Worm (Caenorhabditis elegans) whole organism, L4 larva: ENCODE data around the gene ttr-3.

Experiments
- D1046.2 ChIP-seq: fragments of 200-800 bp; sonication (Bioruptor generic); IDR thresholded peaks from 2 replicates; pipeline ENCODE4 v1.3.6; 2022; ENCODE audit warnings: missing genetic modification characterization, missing compliant biosample characterization
- F10B5.3 ChIP-seq: sonication (generic microtip); optimal IDR thresholded peaks from 2 replicates; lab custom pipeline; 2016; ENCODE audit warnings: mild to moderate bottlenecking, missing genetic modification characterization, missing compliant biosample characterization
- Y48G9A.11 ChIP-seq: fragments of 200-800 bp; sonication (Bioruptor generic); IDR thresholded peaks from 2 replicates; pipeline ENCODE4 v1.3.6; 2022; ENCODE audit warnings: missing genetic modification reagents, missing genetic modification characterization, missing compliant biosample characterization
- aha-1 ChIP-seq: fragments of 150-350 bp; peaks from one replicate; lab custom pipeline; 2014; ENCODE audit warnings: missing biosample characterization, missing genetic modification characterization
- arid-1 ChIP-seq: fragments of 200-800 bp; sonication (Bioruptor generic); conservative IDR thresholded peaks from 2 replicates; pipeline ENCODE4 v1.3.6; 2022; ENCODE audit warnings: missing genetic modification reagents, missing genetic modification characterization, missing compliant biosample characterization
- ceh-20 ChIP-seq: fragments of 200-800 bp; sonication (Bioruptor generic); IDR thresholded peaks from 2 replicates; pipeline ENCODE4 v1.3.6; 2022; ENCODE audit warnings: missing genetic modification reagents, missing genetic modification characterization, missing compliant biosample characterization
- ceh-62 ChIP-seq: sonication (generic microtip); optimal IDR thresholded peaks from 2 replicates; lab custom pipeline; 2017; ENCODE audit warnings: missing biosample characterization, missing genetic modification characterization
- daf-19 ChIP-seq: fragments of 200-800 bp; sonication (Bioruptor generic); conservative IDR thresholded peaks from 2 replicates; pipeline ENCODE4 v1.3.6; 2022; ENCODE audit warnings: missing genetic modification characterization, missing compliant biosample characterization
- dve-1 ChIP-seq: sonication (generic microtip); optimal IDR thresholded peaks from 2 replicates; lab custom pipeline; 2017; ENCODE audit warnings: antibody characterized with exemption, mild to moderate bottlenecking, missing genetic modification characterization, missing compliant biosample characterization; ENCODE audit not compliant: insufficient read depth
- egl-43 ChIP-seq: fragments of 200-800 bp; sonication (Bioruptor generic); IDR thresholded peaks from 2 replicates; pipeline ENCODE4 v1.3.6; 2022; ENCODE audit warnings: missing genetic modification reagents, missing genetic modification characterization, missing compliant biosample characterization
- fkh-10 ChIP-seq: fragments of 150-350 bp; optimal IDR thresholded peaks from 2 replicates; lab custom pipeline; 2014; ENCODE audit warnings: missing biosample characterization, missing genetic modification reagents, missing genetic modification characterization
- hlh-30 ChIP-seq: sonication (generic microtip); optimal IDR thresholded peaks from 2 replicates; lab custom pipeline; 2017; ENCODE audit warnings: antibody characterized with exemption, mild to moderate bottlenecking, missing genetic modification characterization, missing compliant biosample characterization; ENCODE audit not compliant: insufficient read depth
- jun-1 ChIP-seq: fragments of 150-350 bp; optimal IDR thresholded peaks from 2 replicates; lab custom pipeline; 2014; ENCODE audit warnings: missing biosample characterization, missing genetic modification reagents, missing genetic modification characterization
- lsy-2 ChIP-seq, 2 experiments: fragments of 150-350 bp in 1 of 2; sonication (generic microtip) in 1 of 2; optimal IDR thresholded peaks; 2 replicates each; lab custom pipeline; 2014 to 2017; ENCODE audit warnings: missing biosample characterization in 2 of 2, missing genetic modification characterization in 2 of 2
- madf-9 ChIP-seq: fragments of 200-800 bp; sonication (Bioruptor generic); conservative IDR thresholded peaks from 2 replicates; pipeline ENCODE4 v1.3.6; 2022; ENCODE audit warnings: missing genetic modification reagents, missing genetic modification characterization, missing compliant biosample characterization
- mxl-2 ChIP-seq: fragments of 200-800 bp; sonication (Bioruptor generic); conservative IDR thresholded peaks from 2 replicates; pipeline ENCODE4 v1.3.6; 2022; ENCODE audit warnings: missing genetic modification reagents, missing genetic modification characterization, missing compliant biosample characterization
- mxl-3 ChIP-seq: fragments of 200-800 bp; sonication (Bioruptor generic); optimal IDR thresholded peaks from 2 replicates; lab custom pipeline; 2018; ENCODE audit warnings: mild to moderate bottlenecking, missing genetic modification characterization, missing compliant biosample characterization
- nhr-11 ChIP-seq: fragments of 150-350 bp; optimal IDR thresholded peaks from 2 replicates; lab custom pipeline; 2014; ENCODE audit warnings: missing biosample characterization, missing genetic modification characterization
- nhr-41 ChIP-seq: fragments of 200-800 bp; sonication (Bioruptor generic); IDR thresholded peaks from 2 replicates; pipeline ENCODE4 v1.3.6; 2022; ENCODE audit warnings: missing genetic modification reagents, missing genetic modification characterization, missing compliant biosample characterization
- nhr-6 ChIP-seq: fragments of 150-350 bp; optimal IDR thresholded peaks from 2 replicates; lab custom pipeline; 2014; ENCODE audit warnings: missing biosample characterization, missing genetic modification characterization
- nhr-77 ChIP-seq: fragments of 150-350 bp; optimal IDR thresholded peaks from 2 replicates; lab custom pipeline; 2014; ENCODE audit warnings: missing biosample characterization, missing genetic modification characterization
- snpc-4 ChIP-seq: fragments of 150-350 bp; optimal IDR thresholded peaks from 2 replicates; lab custom pipeline; 2014; ENCODE audit warnings: missing biosample characterization, missing genetic modification characterization
- spr-3 ChIP-seq: fragments of 200-800 bp; sonication (Bioruptor generic); optimal IDR thresholded peaks from 2 replicates; lab custom pipeline; 2018; ENCODE audit warnings: mild to moderate bottlenecking, missing genetic modification characterization, missing compliant biosample characterization
- unc-62 ChIP-seq, 3 experiments: fragments of 150-350 bp in 1 of 3; sonication (generic microtip); optimal IDR thresholded peaks in 2 of 3; peaks in 1 of 3; 1 replicate in 1 of 3; 2 replicates in 2 of 3; lab custom pipeline; 2014 to 2017; ENCODE audit warnings: missing biosample characterization in 3 of 3, missing genetic modification characterization in 3 of 3, missing genetic modification reagents in 3 of 3, missing genotype in 1 of 3
- vab-7 ChIP-seq: fragments of 200-800 bp; sonication (Bioruptor generic); IDR thresholded peaks from 2 replicates; pipeline ENCODE4 v1.3.6; 2022; ENCODE audit warnings: missing genetic modification reagents, missing genetic modification characterization, missing compliant biosample characterization
- zfp-2 ChIP-seq: sonication (generic microtip); optimal IDR thresholded peaks from 2 replicates; lab custom pipeline; 2016; ENCODE audit warnings: mild to moderate bottlenecking, missing genetic modification characterization, missing compliant biosample characterization

Gene ttr-3

DNA sequence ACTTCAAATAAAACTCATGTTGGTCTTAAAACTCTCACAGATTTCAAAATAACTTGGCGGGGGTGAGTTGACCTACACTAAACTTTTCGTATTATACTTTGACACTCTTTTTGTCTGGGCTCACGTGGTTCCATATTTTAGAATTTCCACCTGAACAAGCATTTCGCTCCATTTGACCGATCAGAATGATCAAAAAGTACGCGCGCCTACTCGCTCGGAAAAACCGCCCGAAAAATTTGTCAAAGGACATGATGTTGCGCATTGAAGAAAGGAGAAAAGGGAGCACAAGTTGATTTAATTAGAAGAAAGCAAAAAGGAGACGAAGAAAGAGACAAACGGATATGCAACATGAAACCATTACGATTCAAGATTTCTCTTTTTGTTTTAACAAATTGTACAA, 40.2 kb downstream of the ttr-3 start:
- TF ChIP-seq lsy-2 (tag; optimal IDR thresholded peaks at IDR 0.05; lab: Kevin White, UChicago) (no peak), unc-62 (GFP tag; optimal IDR thresholded peaks at IDR 0.05 in 1 of 2; lab: Kevin White, UChicago) (peak in 1 of 2 experiments; percentile 31), unc-62 (tag; optimal IDR thresholded peaks at IDR 0.05; lab: Kevin White, UChicago) (no peak), vab-7 (no peak), nhr-6 (tag; lab: Kevin White, UChicago) (no peak), snpc-4 (no peak), zfp-2 (tag; lab: Kevin White, UChicago) (no peak), spr-3 (GFP tag; lab: Kevin White, UChicago) (no peak), F10B5.3 (no peak), aha-1 (peak; percentile 94)

DNA sequence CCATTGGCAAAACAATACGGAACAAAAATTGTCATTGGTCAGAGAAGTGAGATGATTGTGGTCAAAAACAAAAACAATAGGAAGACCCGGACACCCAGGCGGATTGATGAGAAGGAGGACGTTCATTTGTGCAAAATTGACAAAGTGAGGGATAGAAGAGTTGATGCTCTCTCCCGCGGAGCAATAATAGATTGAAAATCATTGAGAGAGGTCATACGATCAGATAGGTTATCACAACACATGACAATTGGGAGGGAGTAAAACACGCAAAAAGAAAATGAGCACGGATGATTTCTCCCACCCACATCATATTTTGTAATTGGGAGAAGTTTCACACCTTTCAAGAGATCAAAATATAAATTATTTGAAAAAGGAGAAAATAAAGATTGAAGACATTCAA, 40.9 kb downstream of the ttr-3 start:
- TF ChIP-seq ceh-62 (tag; lab: Kevin White, UChicago) (no peak), nhr-11 (peak; percentile 6)

DNA sequence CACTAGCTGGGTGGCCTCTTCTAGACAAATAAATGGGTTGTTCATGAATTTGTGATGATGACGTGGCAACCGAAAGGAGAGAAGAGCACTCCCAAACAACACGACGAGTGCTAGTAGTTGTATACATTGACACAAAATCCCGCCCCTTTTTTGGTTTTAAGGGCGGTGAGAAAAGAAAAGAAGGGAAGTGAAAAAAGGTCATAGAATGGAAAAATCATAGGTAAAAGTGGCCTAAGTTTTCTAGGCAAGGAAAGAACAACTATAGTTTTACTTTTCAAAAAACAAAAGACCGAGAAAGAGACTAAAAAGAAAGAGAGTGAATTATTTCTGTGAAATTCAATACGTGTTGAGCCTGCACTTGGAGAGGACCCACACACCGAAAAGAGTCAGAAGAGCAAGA, 47.7 kb downstream of the ttr-3 start, which contains the start of gene ZK757.2:
Gene ZK757.2 (minus strand): TSS at position 101 of the 400 bp plus-strand sequence.
- TF ChIP-seq madf-9 (GFP tag; lab: Robert Waterston, UW) (no peak), egl-43 (GFP tag; lab: Robert Waterston, UW) (no peak), daf-19 (GFP tag; lab: Robert Waterston, UW) (no peak), Y48G9A.11 (no peak), fkh-10 (GFP tag; lab: Kevin White, UChicago) (no peak), D1046.2 (GFP tag; lab: Robert Waterston, UW) (no peak), vab-7 (no peak), ceh-20 (GFP tag; lab: Robert Waterston, UW) (no peak), hlh-30 (tag; lab: Kevin White, UChicago) (no peak), arid-1 (GFP tag; lab: Robert Waterston, UW) (no peak), mxl-2 (GFP tag; lab: Robert Waterston, UW) (no peak), jun-1 (tag; lab: Kevin White, UChicago) (no peak), mxl-3 (GFP tag; lab: Kevin White, UChicago) (no peak), dve-1 (no peak), nhr-77 (no peak), nhr-41 (GFP tag; lab: Robert Waterston, UW) (no peak)

DNA sequence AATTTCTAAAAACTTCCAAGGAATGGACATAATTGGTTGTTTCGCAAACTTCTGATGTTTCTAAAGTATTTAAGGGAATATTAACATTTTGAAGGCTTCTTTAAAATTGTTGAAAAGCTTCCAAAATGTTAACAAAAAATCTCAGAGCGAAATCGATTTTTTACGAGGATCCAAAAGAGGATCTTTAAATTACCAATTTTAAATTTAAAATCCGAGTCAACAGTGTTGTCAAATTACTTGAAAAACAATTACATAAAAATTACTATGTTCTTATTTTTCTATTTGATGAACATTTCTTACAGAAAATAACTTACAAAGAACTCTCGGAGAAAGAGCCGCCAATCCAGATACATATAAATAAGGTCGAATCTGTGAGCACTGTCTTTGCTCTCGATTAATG, 49.6 kb downstream of the ttr-3 start, which contains the start of gene ZK757.10:
Gene ZK757.10 (plus strand): TSS at position 301 of the 400 bp plus-strand sequence.
- no peak for TF ChIP-seq vab-7
